Worm (Caenorhabditis elegans) whole organism, late embryonic: Measurements from ENCODE around the gene ZK596.2.

Experiments
- C08G9.2 ChIP-seq: sonication (generic microtip); optimal IDR thresholded peaks from 2 replicates; lab custom pipeline; 2016; ENCODE audit warnings: mild to moderate bottlenecking, missing genetic modification characterization, moderate library complexity, missing compliant biosample characterization
- C38D4.7 ChIP-seq: fragments of 200-800 bp; sonication (Bioruptor generic); optimal IDR thresholded peaks from 2 replicates; lab custom pipeline; 2018; ENCODE audit warnings: mild to moderate bottlenecking, missing genetic modification characterization, moderate library complexity, missing compliant biosample characterization
- F13H6.1 ChIP-seq: sonication (generic microtip); optimal IDR thresholded peaks from 2 replicates; lab custom pipeline; 2016; ENCODE audit warnings: missing genetic modification characterization, missing compliant biosample characterization
- K02D7.2 ChIP-seq: sonication (generic microtip); optimal IDR thresholded peaks from 2 replicates; lab custom pipeline; 2017; ENCODE audit warnings: mild to moderate bottlenecking, missing genetic modification characterization, missing compliant biosample characterization
- K09A11.1 ChIP-seq: sonication (generic microtip); optimal IDR thresholded peaks from 2 replicates; lab custom pipeline; 2017; ENCODE audit warnings: antibody characterized with exemption, mild to moderate bottlenecking, missing genetic modification characterization, missing compliant biosample characterization; ENCODE audit not compliant: insufficient read depth
- T23F11.4 ChIP-seq: fragments of 200-800 bp; sonication (Bioruptor generic); optimal IDR thresholded peaks from 2 replicates; lab custom pipeline; 2018; ENCODE audit warnings: mild to moderate bottlenecking, missing genetic modification characterization, missing compliant biosample characterization
- ama-1 ChIP-seq: fragments of 150-350 bp; optimal IDR thresholded peaks from 2 replicates; lab custom pipeline; 2014
- ceh-14 ChIP-seq: sonication (generic microtip); optimal IDR thresholded peaks from 2 replicates; lab custom pipeline; 2016; ENCODE audit warnings: missing genotype, missing genetic modification characterization, missing compliant biosample characterization
- ceh-18 ChIP-seq: sonication (generic microtip); optimal IDR thresholded peaks from 2 replicates; lab custom pipeline; 2016; ENCODE audit warnings: missing genetic modification characterization, missing compliant biosample characterization
- ceh-22 ChIP-seq: sonication (generic microtip); optimal IDR thresholded peaks from 2 replicates; lab custom pipeline; 2017; ENCODE audit warnings: missing biosample characterization, missing genetic modification characterization
- ceh-30 ChIP-seq: fragments of 150-350 bp; optimal IDR thresholded peaks from 2 replicates; lab custom pipeline; 2014; ENCODE audit warnings: missing biosample characterization, missing genetic modification characterization
- ceh-31 ChIP-seq: sonication (generic microtip); optimal IDR thresholded peaks from 2 replicates; lab custom pipeline; 2016; ENCODE audit warnings: missing genetic modification characterization, missing compliant biosample characterization
- ceh-34 ChIP-seq: sonication (generic microtip); optimal IDR thresholded peaks from 2 replicates; lab custom pipeline; 2016; ENCODE audit warnings: mild to moderate bottlenecking, missing genetic modification characterization, missing compliant biosample characterization
- ceh-45 ChIP-seq: fragments of 200-800 bp; sonication (Bioruptor generic); IDR thresholded peaks from 2 replicates; pipeline ENCODE4 v1.3.6; 2022; ENCODE audit warnings: missing genetic modification reagents, missing genetic modification characterization, missing compliant biosample characterization
- ceh-48 ChIP-seq: sonication (generic microtip); optimal IDR thresholded peaks from 2 replicates; lab custom pipeline; 2016; ENCODE audit warnings: missing genetic modification characterization, inconsistent platforms, missing compliant biosample characterization
- ceh-9 ChIP-seq: sonication (generic microtip); optimal IDR thresholded peaks from 2 replicates; lab custom pipeline; 2016; ENCODE audit warnings: mild to moderate bottlenecking, missing genetic modification characterization, inconsistent platforms, missing compliant biosample characterization
- dmd-4 ChIP-seq: sonication (generic microtip); optimal IDR thresholded peaks from 2 replicates; lab custom pipeline; 2016; ENCODE audit warnings: borderline replicate concordance, missing genetic modification characterization, missing compliant biosample characterization
- dve-1 ChIP-seq: sonication (generic microtip); optimal IDR thresholded peaks from 2 replicates; lab custom pipeline; 2017; ENCODE audit warnings: antibody characterized with exemption, mild to moderate bottlenecking, missing genetic modification characterization, missing compliant biosample characterization
- ets-4 ChIP-seq: sonication (generic microtip); optimal IDR thresholded peaks from 2 replicates; lab custom pipeline; 2016; ENCODE audit warnings: missing genetic modification characterization, missing compliant biosample characterization
- fax-1 ChIP-seq: sonication (generic microtip); optimal IDR thresholded peaks from 2 replicates; lab custom pipeline; 2016; ENCODE audit warnings: missing genotype, missing genetic modification characterization, missing compliant biosample characterization
- gmeb-2 ChIP-seq: sonication (generic microtip); optimal IDR thresholded peaks from 2 replicates; lab custom pipeline; 2016; ENCODE audit warnings: missing genetic modification characterization, inconsistent platforms, missing compliant biosample characterization
- hlh-13 ChIP-seq: fragments of 200-800 bp; sonication (Bioruptor generic); optimal IDR thresholded peaks from 2 replicates; lab custom pipeline; 2018; ENCODE audit warnings: mild to moderate bottlenecking, missing genetic modification characterization, missing compliant biosample characterization
- hlh-15 ChIP-seq: sonication (generic microtip); optimal IDR thresholded peaks from 2 replicates; lab custom pipeline; 2016; ENCODE audit warnings: missing genetic modification characterization, missing compliant biosample characterization
- hlh-30 ChIP-seq: sonication (generic microtip); optimal IDR thresholded peaks from 2 replicates; lab custom pipeline; 2017; ENCODE audit warnings: antibody characterized with exemption, missing genetic modification characterization, missing compliant biosample characterization; ENCODE audit not compliant: insufficient read depth
- hlh-8 ChIP-seq: sonication (generic microtip); optimal IDR thresholded peaks from 2 replicates; lab custom pipeline; 2016; ENCODE audit warnings: missing genotype, missing genetic modification characterization, missing compliant biosample characterization
- madf-2 ChIP-seq: sonication (generic microtip); optimal IDR thresholded peaks from 2 replicates; lab custom pipeline; 2017; ENCODE audit warnings: missing genetic modification characterization, missing compliant biosample characterization
- nfya-1 ChIP-seq: sonication (generic microtip); optimal IDR thresholded peaks from 2 replicates; lab custom pipeline; 2017; ENCODE audit warnings: missing genetic modification characterization, mild to moderate bottlenecking, missing compliant biosample characterization, antibody characterized with exemption, moderate library complexity
- nhr-11 ChIP-seq: fragments of 150-350 bp; optimal IDR thresholded peaks from 2 replicates; lab custom pipeline; 2014; ENCODE audit warnings: missing biosample characterization, missing genetic modification characterization
- npax-4 ChIP-seq: sonication (generic microtip); optimal IDR thresholded peaks from 2 replicates; lab custom pipeline; 2016; ENCODE audit warnings: missing genetic modification characterization, missing compliant biosample characterization
- pat-9 ChIP-seq: fragments of 200-800 bp; sonication (Bioruptor generic); optimal IDR thresholded peaks from 2 replicates; lab custom pipeline; 2018; ENCODE audit warnings: mild to moderate bottlenecking, missing genetic modification characterization, moderate library complexity, missing compliant biosample characterization
- pha-2 ChIP-seq: sonication (generic microtip); optimal IDR thresholded peaks from 2 replicates; lab custom pipeline; 2017; ENCODE audit warnings: mild to moderate bottlenecking, missing genetic modification characterization, missing compliant biosample characterization
- pha-4 ChIP-seq: fragments of 150-350 bp; optimal IDR thresholded peaks from 2 replicates; lab custom pipeline; 2018; ENCODE audit warnings: missing biosample characterization, missing genetic modification reagents, missing genetic modification characterization
- pros-1 ChIP-seq: fragments of 150-350 bp; optimal IDR thresholded peaks from 2 replicates; lab custom pipeline; 2014; ENCODE audit warnings: missing biosample characterization, missing genetic modification reagents, missing genetic modification characterization
- ref-2 ChIP-seq: sonication (generic microtip); optimal IDR thresholded peaks from 2 replicates; lab custom pipeline; 2016; ENCODE audit warnings: missing genetic modification characterization, missing compliant biosample characterization
- sdc-2 ChIP-seq: sonication (generic microtip); optimal IDR thresholded peaks from 2 replicates; lab custom pipeline; 2016; ENCODE audit warnings: missing genotype, missing genetic modification characterization, missing compliant biosample characterization
- sox-2 ChIP-seq: fragments of 200-800 bp; sonication (Bioruptor generic); IDR thresholded peaks from 2 replicates; pipeline ENCODE4 v1.3.6; 2022; ENCODE audit warnings: missing genetic modification reagents, missing genetic modification characterization, missing compliant biosample characterization
- sox-4 ChIP-seq: sonication (generic microtip); optimal IDR thresholded peaks from 2 replicates; lab custom pipeline; 2017; ENCODE audit warnings: mild to moderate bottlenecking, missing genetic modification characterization, inconsistent platforms, missing compliant biosample characterization
- tbx-2 ChIP-seq: sonication (generic microtip); optimal IDR thresholded peaks from 2 replicates; lab custom pipeline; 2016; ENCODE audit warnings: missing genetic modification characterization, missing compliant biosample characterization
- tbx-7 ChIP-seq: sonication (generic microtip); optimal IDR thresholded peaks from 2 replicates; lab custom pipeline; 2016; ENCODE audit warnings: missing genotype, missing genetic modification characterization, missing compliant biosample characterization
- unc-3 ChIP-seq, 2 experiments: fragments of 200-800 bp in 1 of 2; sonication (Bioruptor generic) in 1 of 2; sonication (generic microtip) in 1 of 2; conservative IDR thresholded peaks in 1 of 2; optimal IDR thresholded peaks in 1 of 2; 2 replicates each; pipeline versions ENCODE4 v1.3.6 to Lab custom; 2016 to 2022; ENCODE audit warnings: missing compliant biosample characterization in 2 of 2, missing genetic modification characterization in 2 of 2, missing genetic modification reagents in 1 of 2
- unc-42 ChIP-seq: sonication (generic microtip); optimal IDR thresholded peaks from 2 replicates; lab custom pipeline; 2016; ENCODE audit warnings: missing genotype, missing genetic modification characterization, missing compliant biosample characterization
- unc-55 ChIP-seq: sonication (generic microtip); optimal IDR thresholded peaks from 2 replicates; lab custom pipeline; 2017; ENCODE audit warnings: missing biosample characterization, missing genetic modification reagents, missing genetic modification characterization

Gene ZK596.2

ce11 chrIV:10935336-10935735 lies 26.2 kb upstream of the ZK596.2 start:
- TF ChIP-seq unc-3 (GFP tag; conservative IDR thresholded peaks at IDR 0.05; lab: Robert Waterston, UW), result no peak
- no peak for TF ChIP-seq unc-3 (tag; optimal IDR thresholded peaks at IDR 0.05; lab: Kevin White, UChicago)
- TF ChIP-seq fax-1 (tag; lab: Kevin White, UChicago), result peak; percentile 33
- TF ChIP-seq ceh-45 (GFP tag; lab: Robert Waterston, UW), result no peak
- peak; percentile 28 for TF ChIP-seq hlh-8 (tag; lab: Kevin White, UChicago)
- peak; percentile 37 for TF ChIP-seq ref-2 (tag; lab: Kevin White, UChicago)
- peak; percentile 26 for TF ChIP-seq tbx-2 (tag; lab: Kevin White, UChicago)
- peak; percentile 94 for TF ChIP-seq unc-55 (GFP tag; lab: Kevin White, UChicago)
- peak; percentile 75 for TF ChIP-seq ceh-18 (tag; lab: Kevin White, UChicago)
- TF ChIP-seq hlh-13, result no peak
- TF ChIP-seq dve-1, result no peak
- peak; percentile 98 for TF ChIP-seq hlh-30 (tag; lab: Kevin White, UChicago)
- TF ChIP-seq K02D7.2 (tag; lab: Kevin White, UChicago), result no peak
- no peak for TF ChIP-seq pha-4 (tag; lab: Kevin White, UChicago)
- peak; percentile 6 for TF ChIP-seq ceh-48 (tag; lab: Kevin White, UChicago)
- TF ChIP-seq nfya-1 (tag; lab: Kevin White, UChicago), result peak; percentile 50
- peak; percentile 37 for TF ChIP-seq ceh-34 (tag; lab: Kevin White, UChicago)
- TF ChIP-seq unc-42 (tag; lab: Kevin White, UChicago), result peak; percentile 21
- peak; percentile 47 for TF ChIP-seq ceh-31
- no peak for TF ChIP-seq dmd-4 (tag; lab: Kevin White, UChicago)
- TF ChIP-seq pros-1 (tag; lab: Kevin White, UChicago), result peak; percentile 43
- TF ChIP-seq sox-2 (GFP tag; lab: Robert Waterston, UW), result no peak
- peak; percentile 8 for TF ChIP-seq ceh-14

ce11 chrIV:10934786-10935185 lies 25.7 kb upstream of the ZK596.2 start:
- no peak for TF ChIP-seq C38D4.7 (GFP tag; lab: Kevin White, UChicago)
- TF ChIP-seq ref-2 (tag; lab: Kevin White, UChicago), result no peak
- TF ChIP-seq ceh-22, result no peak
- TF ChIP-seq tbx-7 (tag; lab: Kevin White, UChicago), result no peak
- TF ChIP-seq gmeb-2, result no peak
- no peak for TF ChIP-seq pha-2 (tag; lab: Kevin White, UChicago)
- TF ChIP-seq pros-1 (tag; lab: Kevin White, UChicago), result no peak
- TF ChIP-seq ceh-45 (GFP tag; lab: Robert Waterston, UW), result no peak
- TF ChIP-seq hlh-15 (tag; lab: Kevin White, UChicago), result no peak

- TF ChIP-seq C38D4.7 (GFP tag; lab: Kevin White, UChicago) (no peak), ama-1 (lab: Kevin White, UChicago) (no peak), pat-9 (tag; lab: Kevin White, UChicago) (no peak), hlh-30 (tag; lab: Kevin White, UChicago) (no peak), ref-2 (tag; lab: Kevin White, UChicago) (no peak), F13H6.1 (no peak), tbx-7 (tag; lab: Kevin White, UChicago) (no peak), ceh-9 (no peak), sox-4 (no peak), ceh-18 (tag; lab: Kevin White, UChicago) (no peak)
Observed at ce11 chrIV:10933777-10934546, 24.9 kb upstream of the ZK596.2 start.

- no peak for TF ChIP-seq ets-4 (tag; lab: Kevin White, UChicago)
- TF ChIP-seq npax-4 (tag; lab: Kevin White, UChicago), result no peak
- no peak for TF ChIP-seq dmd-4 (tag; lab: Kevin White, UChicago)
- TF ChIP-seq C08G9.2 (tag; lab: Kevin White, UChicago), result no peak
- TF ChIP-seq ref-2 (tag; lab: Kevin White, UChicago), result no peak
- no peak for TF ChIP-seq sdc-2 (tag; lab: Kevin White, UChicago)
- TF ChIP-seq nhr-11 (tag; lab: Kevin White, UChicago), result no peak
- TF ChIP-seq ceh-31, result peak; percentile 20
- TF ChIP-seq ceh-9, result no peak
- no peak for TF ChIP-seq pat-9 (tag; lab: Kevin White, UChicago)
- TF ChIP-seq unc-42 (tag; lab: Kevin White, UChicago), result peak; percentile 8
- TF ChIP-seq madf-2, result no peak
- TF ChIP-seq ceh-48 (tag; lab: Kevin White, UChicago), result peak; percentile 36
- TF ChIP-seq ceh-18 (tag; lab: Kevin White, UChicago), result no peak
- peak; percentile 11 for TF ChIP-seq T23F11.4 (GFP tag; lab: Kevin White, UChicago)
- peak; percentile 35 for TF ChIP-seq tbx-2 (tag; lab: Kevin White, UChicago)
- peak; percentile 32 for TF ChIP-seq nfya-1 (tag; lab: Kevin White, UChicago)
- no peak for TF ChIP-seq hlh-15 (tag; lab: Kevin White, UChicago)
- no peak for TF ChIP-seq ceh-22
- peak; percentile 16 for TF ChIP-seq K09A11.1 (tag; lab: Kevin White, UChicago)
- no peak for TF ChIP-seq ceh-30 (tag; lab: Kevin White, UChicago)
Observed at ce11 chrIV:10933062-10933552, 24.0 kb upstream of the ZK596.2 start, which contains the start of the genes dnc-1 and lsm-7. dnc-1 (minus strand) TSS chrIV:10933203. lsm-7 (plus strand) TSS chrIV:10933502.
